Fruit fly (Drosophila melanogaster): ENCODE results near the gene emc.

The emc gene

DNA sequence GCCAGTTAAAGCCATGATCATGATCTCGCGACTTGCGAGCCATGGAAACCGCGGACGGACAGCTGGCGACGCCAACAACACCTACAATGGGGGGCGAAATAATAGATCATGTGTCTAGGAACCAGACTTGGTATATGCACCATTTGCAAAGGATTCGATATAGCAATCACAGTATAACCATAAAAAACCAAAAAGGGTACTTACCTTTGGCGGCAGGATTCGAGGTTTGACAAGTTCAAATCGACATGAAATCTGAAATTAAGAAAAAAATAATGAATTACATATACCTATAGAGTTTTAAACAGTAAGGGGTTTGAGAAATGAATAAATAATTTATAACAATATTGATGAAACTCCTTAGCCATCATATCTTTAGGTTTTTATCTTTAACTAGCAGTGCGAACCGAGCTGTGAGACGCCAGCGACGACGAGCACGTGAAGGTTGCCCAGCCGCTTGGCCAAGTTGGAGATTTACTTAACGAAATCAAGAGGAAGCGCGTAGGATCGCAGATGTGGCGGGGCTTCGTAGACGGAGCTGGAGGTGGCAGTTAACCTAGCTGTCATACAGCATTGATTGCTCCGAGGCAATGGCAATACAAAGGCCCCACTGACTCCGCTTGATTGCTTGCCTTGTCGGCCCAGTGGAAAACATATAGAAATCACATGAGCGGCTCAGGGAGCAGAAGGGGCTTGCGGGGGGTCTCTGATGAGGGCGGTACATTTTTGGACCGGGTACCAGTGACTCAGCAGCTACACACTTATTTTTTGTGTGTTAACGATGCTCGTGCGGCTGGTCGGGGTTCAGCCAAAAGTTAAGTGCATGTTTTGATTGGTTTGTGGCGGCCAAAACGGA, 15.1 kb upstream of the emc start:
- no peak for TF ChIP-seq toy (GFP tag; IDR thresholded peaks at IDR 0.05)
- TF ChIP-seq CG2678 (tag; optimal IDR thresholded peaks at IDR 0.05): peak; percentile 56
- no peak for TF ChIP-seq Poxn (GFP tag; IDR thresholded peaks at IDR 0.05)
- TF ChIP-seq CG10654 (GFP tag; optimal IDR thresholded peaks at IDR 0.05): no peak
- no peak for TF ChIP-seq bab2 (GFP tag; optimal IDR thresholded peaks at IDR 0.05)
- TF ChIP-seq CrebB (tag; optimal IDR thresholded peaks at IDR 0.05): no peak
- no peak for TF ChIP-seq CG13296 (GFP tag; optimal IDR thresholded peaks at IDR 0.05)
- no peak for TF ChIP-seq zf30C (GFP tag; optimal IDR thresholded peaks at IDR 0.05)
- TF ChIP-seq Camta (GFP tag; optimal IDR thresholded peaks at IDR 0.05): peak; percentile 12
- TF ChIP-seq eve (GFP tag; optimal IDR thresholded peaks at IDR 0.05): peak in 1 of 2 experiments; percentile 45
- peak; percentile 21 for TF ChIP-seq dmrt11E (tag; optimal IDR thresholded peaks at IDR 0.05)
- no peak for TF ChIP-seq grn (GFP tag; optimal IDR thresholded peaks at IDR 0.05)
- TF ChIP-seq Hand (GFP tag; optimal IDR thresholded peaks at IDR 0.05): no peak
- no peak for TF ChIP-seq luna (GFP tag; optimal IDR thresholded peaks at IDR 0.05)
- TF ChIP-seq Ada2b (GFP tag; IDR thresholded peaks at IDR 0.05): peak; percentile 18; the same call in 1 of the 2 replicates
- TF ChIP-seq Awh (GFP tag; IDR thresholded peaks at IDR 0.05): peak; percentile 66; the same call in 1 of the 2 replicates
- peak; percentile 67 for TF ChIP-seq CG13894 (tag; optimal IDR thresholded peaks at IDR 0.05)
- TF ChIP-seq CG4424 (GFP tag; optimal IDR thresholded peaks at IDR 0.05): peak; percentile 50
- peak; percentile 57 for TF ChIP-seq CG18262 (tag; optimal IDR thresholded peaks at IDR 0.05)
- peak in 1 of 2 experiments; percentile 14 for TF ChIP-seq Hr78 (GFP tag; optimal IDR thresholded peaks at IDR 0.05)
- peak; percentile 36 for TF ChIP-seq HHEX (GFP tag; optimal IDR thresholded peaks at IDR 0.05)
- TF ChIP-seq CG2712 (tag; optimal IDR thresholded peaks at IDR 0.05): peak; percentile 44
- no peak for TF ChIP-seq CG8359 (GFP tag; optimal IDR thresholded peaks at IDR 0.05; ENCODE audit: borderline replicate concordance)
- TF ChIP-seq Aef1 (GFP tag; IDR thresholded peaks at IDR 0.05): no peak
- TF ChIP-seq CG9727 (GFP tag; optimal IDR thresholded peaks at IDR 0.05): peak; percentile 55
- TF ChIP-seq CG4854 (GFP tag; optimal IDR thresholded peaks at IDR 0.05): no peak
- no peak for TF ChIP-seq mirr (GFP tag; optimal IDR thresholded peaks at IDR 0.05)
- no peak for TF ChIP-seq wdn (GFP tag; IDR thresholded peaks at IDR 0.05)
- no peak for TF ChIP-seq nau (GFP tag; optimal IDR thresholded peaks at IDR 0.05)
- no peak for TF ChIP-seq wek (GFP tag; optimal IDR thresholded peaks at IDR 0.05)
- no peak for TF ChIP-seq NC2α (GFP tag; optimal IDR thresholded peaks at IDR 0.05)
- TF ChIP-seq CG15269 (tag; optimal IDR thresholded peaks at IDR 0.05): peak; percentile 16
- TF ChIP-seq Oli (tag; optimal IDR thresholded peaks at IDR 0.05): peak; percentile 48
- TF ChIP-seq br (optimal IDR thresholded peaks at IDR 0.05): no peak
- TF ChIP-seq ssp (GFP tag; IDR thresholded peaks at IDR 0.05): no peak
- no peak for TF ChIP-seq Nf-YB (GFP tag; optimal IDR thresholded peaks at IDR 0.05)
- TF ChIP-seq trh (GFP tag; optimal IDR thresholded peaks at IDR 0.05): no peak
- peak; percentile 43 for TF ChIP-seq oc (tag; optimal IDR thresholded peaks at IDR 0.05)
- TF ChIP-seq CG12744 (GFP tag; optimal IDR thresholded peaks at IDR 0.05): no peak
- peak; percentile 32 for TF ChIP-seq CG10209 (GFP tag; optimal IDR thresholded peaks at IDR 0.05)
- TF ChIP-seq so (GFP tag; IDR thresholded peaks at IDR 0.05): 0 out of 3 replicates have a peak, but pooled peaks have one; percentile 29
- no peak for TF ChIP-seq lab (GFP tag; optimal IDR thresholded peaks at IDR 0.05)
- no peak for TF ChIP-seq ac (GFP tag; optimal IDR thresholded peaks at IDR 0.05)
- TF ChIP-seq Taf1 (GFP tag; IDR thresholded peaks at IDR 0.05): no peak
- TF ChIP-seq Sox102F (GFP tag; optimal IDR thresholded peaks at IDR 0.05): peak; percentile 43
- TF ChIP-seq CG3281 (GFP tag; optimal IDR thresholded peaks at IDR 0.05): peak; percentile 21
- no peak for TF ChIP-seq aop (GFP tag; IDR thresholded peaks at IDR 0.05)
- TF ChIP-seq ind (GFP tag; optimal IDR thresholded peaks at IDR 0.05): peak; percentile 15
- TF ChIP-seq CoRest (tag; optimal IDR thresholded peaks at IDR 0.05): peak; percentile 45
